Worm (Caenorhabditis elegans) whole organism, L3 larva: ENCODE results near the gene nhr-106.

Experiments
- ZK546.5 ChIP-seq: sonication (generic microtip); optimal IDR thresholded peaks from 2 replicates; lab custom pipeline; 2017; ENCODE audit warnings: missing biosample characterization, missing genetic modification characterization
- egl-27 ChIP-seq: sonication (generic microtip); optimal IDR thresholded peaks from 4 replicates; lab custom pipeline; 2017; ENCODE audit warnings: missing biosample characterization, missing genetic modification reagents, missing genetic modification characterization
- lin-39 ChIP-seq: fragments of 150-350 bp; optimal IDR thresholded peaks from 2 replicates; lab custom pipeline; 2018; ENCODE audit warnings: missing biosample characterization, missing genetic modification reagents, missing genetic modification characterization
- nfya-1 ChIP-seq: sonication (generic microtip); optimal IDR thresholded peaks from 2 replicates; lab custom pipeline; 2017; ENCODE audit warnings: missing genetic modification characterization, mild to moderate bottlenecking, missing compliant biosample characterization, antibody characterized with exemption, moderate library complexity; ENCODE audit not compliant: insufficient read depth
- nhr-12 ChIP-seq: fragments of 150-350 bp; optimal IDR thresholded peaks from 2 replicates; lab custom pipeline; 2014; ENCODE audit warnings: missing biosample characterization, missing genetic modification characterization
- nhr-237 ChIP-seq: fragments of 150-350 bp; optimal IDR thresholded peaks from 2 replicates; lab custom pipeline; 2014; ENCODE audit warnings: missing biosample characterization, missing genetic modification characterization
- nhr-67 ChIP-seq: fragments of 150-350 bp; optimal IDR thresholded peaks from 2 replicates; lab custom pipeline; 2014; ENCODE audit warnings: missing biosample characterization, missing genetic modification characterization
- nhr-76 ChIP-seq: fragments of 150-350 bp; sonication (generic microtip); optimal IDR thresholded peaks from 5 replicates; lab custom pipeline; 2014; ENCODE audit warnings: missing biosample characterization, missing genetic modification characterization
- nhr-77 ChIP-seq: fragments of 150-350 bp; optimal IDR thresholded peaks from 2 replicates; lab custom pipeline; 2014; ENCODE audit warnings: missing biosample characterization, missing genetic modification characterization
- pqm-1 ChIP-seq: fragments of 150-350 bp; optimal IDR thresholded peaks from 2 replicates; lab custom pipeline; 2017; ENCODE audit warnings: missing biosample characterization, missing genetic modification characterization, inconsistent platforms
- ztf-11 ChIP-seq: fragments of 150-350 bp; optimal IDR thresholded peaks from 2 replicates; lab custom pipeline; 2014; ENCODE audit warnings: missing biosample characterization, missing genetic modification characterization
- ztf-4 ChIP-seq: fragments of 150-350 bp; optimal IDR thresholded peaks from 2 replicates; lab custom pipeline; 2014; ENCODE audit warnings: missing biosample characterization, missing genetic modification characterization

DNA sequence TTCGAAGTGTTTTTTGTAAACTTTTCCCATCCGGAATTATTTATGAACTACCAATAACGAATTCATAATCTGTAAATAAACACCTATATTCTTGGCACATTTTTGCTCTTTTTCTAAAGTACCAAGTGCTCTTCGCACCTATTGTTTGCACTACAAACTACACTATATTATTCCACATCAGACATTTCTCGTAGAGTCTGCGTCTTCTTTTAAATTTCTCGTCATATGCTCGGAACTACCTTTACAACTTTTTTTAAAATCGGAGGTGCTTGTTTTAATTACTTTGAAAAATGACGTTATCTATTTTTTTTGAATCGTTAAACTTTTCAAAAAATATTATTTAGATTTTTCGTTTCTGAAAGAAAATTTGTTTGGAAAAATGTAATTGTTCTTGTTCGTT, 24.6 kb upstream of the nhr-106 start, which contains the start of gene nhr-201:
- no peak for TF ChIP-seq nhr-77 (tag; lab: Kevin White, UChicago)
- no peak for TF ChIP-seq nhr-12
- TF ChIP-seq nhr-237 (tag; lab: Kevin White, UChicago): no peak
- TF ChIP-seq pqm-1 (tag; lab: Kevin White, UChicago): peak; percentile 59
- TF ChIP-seq ztf-4: no peak
- TF ChIP-seq nhr-67 (tag; lab: Kevin White, UChicago): no peak
- TF ChIP-seq ZK546.5 (tag; lab: Kevin White, UChicago): no peak
- no peak for TF ChIP-seq ztf-11
- TF ChIP-seq nhr-76: no peak
- no peak for TF ChIP-seq egl-27 (tag; lab: Kevin White, UChicago)
- TF ChIP-seq nfya-1: no peak
- no peak for TF ChIP-seq lin-39 (tag; lab: Kevin White, UChicago)
